Worm (Caenorhabditis elegans) whole organism, young adult: Measurements from ENCODE around the gene let-99.

ENCODE experiments used
- B0019.2 ChIP-seq: fragments of 200-800 bp; sonication (Bioruptor generic); conservative IDR thresholded peaks from 2 replicates; pipeline ENCODE4 v1.3.6; 2022; ENCODE audit warnings: missing genetic modification reagents, missing genetic modification characterization, missing compliant biosample characterization
- B0336.3 ChIP-seq: fragments of 200-800 bp; sonication (Bioruptor generic); IDR thresholded peaks from 2 replicates; pipeline ENCODE4 v1.3.6; 2022; ENCODE audit warnings: missing genetic modification characterization, missing compliant biosample characterization
- F33H1.4 ChIP-seq: fragments of 200-800 bp; sonication (Bioruptor generic); IDR thresholded peaks from 2 replicates; pipeline ENCODE4 v1.3.6; 2022; ENCODE audit warnings: missing genetic modification reagents, missing genetic modification characterization, missing compliant biosample characterization
- K11D2.4 ChIP-seq: fragments of 200-800 bp; sonication (Bioruptor generic); IDR thresholded peaks from 2 replicates; pipeline ENCODE4 v1.3.6; 2022; ENCODE audit warnings: missing genetic modification reagents, missing genetic modification characterization, missing compliant biosample characterization
- T26A5.8 ChIP-seq: sonication (generic microtip); optimal IDR thresholded peaks from 2 replicates; lab custom pipeline; 2016; ENCODE audit warnings: missing genetic modification characterization, missing compliant biosample characterization
- Y56A3A.18 ChIP-seq: fragments of 200-800 bp; sonication (Bioruptor generic); IDR thresholded peaks from 2 replicates; pipeline ENCODE4 v1.3.6; 2022; ENCODE audit warnings: missing genetic modification reagents, missing genetic modification characterization, missing compliant biosample characterization
- Y95B8A.8 ChIP-seq: fragments of 200-800 bp; sonication (Bioruptor generic); IDR thresholded peaks from 2 replicates; pipeline ENCODE4 v1.3.6; 2022; ENCODE audit warnings: missing genetic modification reagents, missing genetic modification characterization, missing compliant biosample characterization
- aptf-2 ChIP-seq: fragments of 200-800 bp; sonication (Bioruptor generic); conservative IDR thresholded peaks from 2 replicates; pipeline ENCODE4 v1.3.6; 2022; ENCODE audit warnings: missing genetic modification reagents, missing genetic modification characterization, missing compliant biosample characterization
- atf-7 ChIP-seq: sonication (generic microtip); optimal IDR thresholded peaks from 2 replicates; lab custom pipeline; 2017; ENCODE audit warnings: mild to moderate bottlenecking, missing genetic modification characterization, missing compliant biosample characterization
- athp-1 ChIP-seq: sonication (generic microtip); optimal IDR thresholded peaks from 2 replicates; lab custom pipeline; 2017; ENCODE audit warnings: mild to moderate bottlenecking, missing genetic modification characterization, missing compliant biosample characterization
- attf-5 ChIP-seq: fragments of 200-800 bp; sonication (Bioruptor generic); optimal IDR thresholded peaks from 2 replicates; lab custom pipeline; 2018; ENCODE audit warnings: mild to moderate bottlenecking, missing genetic modification characterization, missing compliant biosample characterization
- cebp-2 ChIP-seq: fragments of 200-800 bp; sonication (Bioruptor generic); IDR thresholded peaks from 2 replicates; pipeline ENCODE4 v1.3.6; 2022; ENCODE audit warnings: missing genetic modification characterization, missing compliant biosample characterization
- chd-7 ChIP-seq: sonication (generic microtip); optimal IDR thresholded peaks from 2 replicates; lab custom pipeline; 2016; ENCODE audit warnings: mild to moderate bottlenecking, missing genetic modification characterization, moderate library complexity, missing compliant biosample characterization
- dox-1 ChIP-seq: fragments of 200-800 bp; sonication (Bioruptor generic); IDR thresholded peaks from 2 replicates; pipeline ENCODE4 v1.3.6; 2022; ENCODE audit warnings: missing genetic modification reagents, missing genetic modification characterization, missing compliant biosample characterization
- efl-1 ChIP-seq: fragments of 150-350 bp; optimal IDR thresholded peaks from 2 replicates; lab custom pipeline; 2014; ENCODE audit warnings: missing biosample characterization, missing genetic modification reagents, missing genetic modification characterization
- egl-18 ChIP-seq: fragments of 200-800 bp; sonication (Bioruptor generic); IDR thresholded peaks from 2 replicates; pipeline ENCODE4 v1.3.6; 2022; ENCODE audit warnings: missing genetic modification reagents, missing genetic modification characterization, missing compliant biosample characterization
- ets-4 ChIP-seq: fragments of 200-800 bp; sonication (Bioruptor generic); optimal IDR thresholded peaks from 2 replicates; lab custom pipeline; 2018; ENCODE audit warnings: mild to moderate bottlenecking, missing genetic modification characterization, missing compliant biosample characterization
- hmg-1.2 ChIP-seq: fragments of 200-800 bp; sonication (Bioruptor generic); IDR thresholded peaks from 2 replicates; pipeline ENCODE4 v1.3.6; 2022; ENCODE audit warnings: missing genetic modification reagents, missing genetic modification characterization, missing compliant biosample characterization
- hsf-1 ChIP-seq: fragments of 200-800 bp; sonication (Bioruptor generic); IDR thresholded peaks from 2 replicates; pipeline ENCODE4 v1.3.6; 2022; ENCODE audit warnings: missing genetic modification reagents, missing genetic modification characterization, missing compliant biosample characterization
- lag-1 ChIP-seq: fragments of 200-800 bp; sonication (Bioruptor generic); IDR thresholded peaks from 2 replicates; pipeline ENCODE4 v1.3.6; 2022; ENCODE audit warnings: missing genetic modification reagents, missing genetic modification characterization, missing compliant biosample characterization
- let-607 ChIP-seq, 2 experiments: fragments of 200-800 bp in 1 of 2; sonication (Bioruptor generic) in 1 of 2; sonication (generic microtip) in 1 of 2; optimal IDR thresholded peaks; 2 replicates each; lab custom pipeline; 2016 to 2018; ENCODE audit warnings: mild to moderate bottlenecking in 2 of 2, missing compliant biosample characterization in 2 of 2, missing genetic modification characterization in 2 of 2, moderate library complexity in 2 of 2, missing genotype in 1 of 2
- madf-6 ChIP-seq: fragments of 200-800 bp; sonication (Bioruptor generic); IDR thresholded peaks from 2 replicates; pipeline ENCODE4 v1.3.6; 2022; ENCODE audit warnings: missing genetic modification reagents, missing genetic modification characterization, missing compliant biosample characterization
- mes-4 ChIP-seq: sonication (generic microtip); optimal IDR thresholded peaks from 2 replicates; lab custom pipeline; 2016; ENCODE audit warnings: missing genotype, missing genetic modification characterization, missing compliant biosample characterization
- nfyb-1 ChIP-seq: fragments of 200-800 bp; sonication (Bioruptor generic); IDR thresholded peaks from 2 replicates; pipeline ENCODE4 v1.3.6; 2022; ENCODE audit warnings: missing genetic modification reagents, missing genetic modification characterization, missing compliant biosample characterization
- pha-4 ChIP-seq: fragments of 150-350 bp; sonication (generic microtip); optimal IDR thresholded peaks from 2 replicates; lab custom pipeline; 2014; ENCODE audit warnings: missing biosample characterization, missing genetic modification reagents, missing genetic modification characterization
- rpc-1 ChIP-seq, 2 experiments: fragments of 150-350 bp in 1 of 2; sonication (generic microtip) in 1 of 2; optimal IDR thresholded peaks; 2 replicates each; lab custom pipeline; 2014 to 2018; ENCODE audit warnings: missing biosample characterization in 1 of 2, missing genetic modification characterization in 1 of 2, missing genetic modification reagents in 1 of 2, missing genotype in 1 of 2
- somi-1 ChIP-seq: fragments of 200-800 bp; sonication (Bioruptor generic); optimal IDR thresholded peaks from 2 replicates; lab custom pipeline; 2018; ENCODE audit warnings: mild to moderate bottlenecking, missing genetic modification characterization, missing compliant biosample characterization
- sptf-2 ChIP-seq: fragments of 200-800 bp; sonication (Bioruptor generic); optimal IDR thresholded peaks from 2 replicates; lab custom pipeline; 2018; ENCODE audit warnings: mild to moderate bottlenecking, missing genetic modification characterization, missing compliant biosample characterization
- tbp1 ChIP-seq: fragments of 200-800 bp; sonication (Bioruptor generic); optimal IDR thresholded peaks from 2 replicates; lab custom pipeline; 2018; ENCODE audit warnings: mild to moderate bottlenecking, missing genetic modification characterization, missing compliant biosample characterization
- unc-130 ChIP-seq: sonication (generic microtip); optimal IDR thresholded peaks from 2 replicates; lab custom pipeline; 2016; ENCODE audit warnings: missing genetic modification reagents, missing genetic modification characterization, missing compliant biosample characterization
- xnd-1 ChIP-seq: sonication (generic microtip); optimal IDR thresholded peaks from 2 replicates; lab custom pipeline; 2016; ENCODE audit warnings: missing genotype, missing genetic modification reagents, missing genetic modification characterization, missing compliant biosample characterization
- zim-3 ChIP-seq: sonication (generic microtip); optimal IDR thresholded peaks from 2 replicates; lab custom pipeline; 2017; ENCODE audit warnings: mild to moderate bottlenecking, missing genetic modification characterization, moderate library complexity, missing compliant biosample characterization
- ztf-18 ChIP-seq: sonication (generic microtip); optimal IDR thresholded peaks from 2 replicates; lab custom pipeline; 2016; ENCODE audit warnings: missing genotype, mild to moderate bottlenecking, missing genetic modification characterization, missing compliant biosample characterization
- ztf-3 ChIP-seq: fragments of 200-800 bp; sonication (Bioruptor generic); optimal IDR thresholded peaks from 2 replicates; lab custom pipeline; 2018; ENCODE audit warnings: mild to moderate bottlenecking, missing genetic modification characterization, missing compliant biosample characterization

let-99 gene

DNA sequence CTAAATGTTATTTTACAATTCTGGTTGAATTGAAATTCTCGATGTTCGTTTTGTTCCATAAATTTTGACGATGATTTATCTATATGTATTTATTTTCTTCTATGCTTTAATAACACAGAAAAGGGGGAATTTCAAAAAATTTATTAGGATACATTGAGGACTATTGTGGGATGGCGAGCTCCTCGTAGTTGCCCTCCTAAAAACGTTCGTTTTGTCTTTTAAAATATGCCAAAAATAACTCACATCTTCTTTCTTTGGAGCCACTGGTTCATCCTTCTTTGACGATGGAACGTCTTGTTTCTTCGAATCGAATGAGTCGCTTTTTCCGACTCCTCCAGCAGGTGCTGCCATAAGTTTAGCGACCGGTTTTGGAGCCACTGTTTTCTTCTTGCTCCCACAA lies 2.9 kb downstream of the let-99 start (continued):
- TF ChIP-seq rpc-1 (optimal IDR thresholded peaks at IDR 0.05; lab: Kevin White, UChicago): no peak
- no peak for TF ChIP-seq rpc-1 (tag; optimal IDR thresholded peaks at IDR 0.05; lab: Kevin White, UChicago)
- TF ChIP-seq lag-1 (GFP tag; lab: Robert Waterston, UW): no peak
- TF ChIP-seq mes-4: peak; percentile 30
- TF ChIP-seq sptf-2 (GFP tag; lab: Kevin White, UChicago): no peak
- TF ChIP-seq hsf-1: peak; percentile 62
- peak; percentile 45 for TF ChIP-seq athp-1 (tag; lab: Kevin White, UChicago)
- 0 out of 2 replicates have a peak, but pooled peaks have one; percentile 47 for TF ChIP-seq Y56A3A.18
- peak; percentile 65 for TF ChIP-seq madf-6 (GFP tag; lab: Robert Waterston, UW)
- TF ChIP-seq pha-4 (tag; lab: Kevin White, UChicago): no peak

DNA sequence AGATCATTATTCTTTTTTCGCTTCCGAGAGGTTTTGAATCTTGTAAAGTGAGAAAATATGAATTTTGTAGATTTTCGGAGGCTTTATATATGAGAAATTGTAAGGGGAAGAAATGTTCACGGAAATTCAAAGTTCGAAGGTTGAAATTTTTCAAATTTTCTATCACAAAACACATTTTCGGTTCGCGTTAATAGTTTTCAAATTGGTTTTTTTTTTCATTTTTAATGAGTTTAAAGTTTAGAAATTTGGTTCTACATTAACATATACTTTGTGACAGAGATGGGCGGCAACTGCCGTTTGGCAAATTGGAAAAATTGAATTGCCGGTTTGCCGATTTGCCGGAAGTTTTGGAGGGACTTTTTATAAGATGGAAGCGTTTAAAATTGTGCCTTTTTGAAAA lies 3.4 kb downstream of the let-99 start, which contains the start of gene K08E7.4:
Gene K08E7.4, minus strand, starts transcription at position 101 of the 400 bp plus-strand sequence.
- no peak for TF ChIP-seq aptf-2 (GFP tag; lab: Robert Waterston, UW)
- no peak for TF ChIP-seq attf-5
- no peak for TF ChIP-seq xnd-1 (tag; lab: Kevin White, UChicago)
- TF ChIP-seq B0019.2 (GFP tag; lab: Robert Waterston, UW): no peak
- TF ChIP-seq ztf-3 (GFP tag; lab: Kevin White, UChicago): no peak
- no peak for TF ChIP-seq chd-7 (tag; lab: Kevin White, UChicago)

DNA sequence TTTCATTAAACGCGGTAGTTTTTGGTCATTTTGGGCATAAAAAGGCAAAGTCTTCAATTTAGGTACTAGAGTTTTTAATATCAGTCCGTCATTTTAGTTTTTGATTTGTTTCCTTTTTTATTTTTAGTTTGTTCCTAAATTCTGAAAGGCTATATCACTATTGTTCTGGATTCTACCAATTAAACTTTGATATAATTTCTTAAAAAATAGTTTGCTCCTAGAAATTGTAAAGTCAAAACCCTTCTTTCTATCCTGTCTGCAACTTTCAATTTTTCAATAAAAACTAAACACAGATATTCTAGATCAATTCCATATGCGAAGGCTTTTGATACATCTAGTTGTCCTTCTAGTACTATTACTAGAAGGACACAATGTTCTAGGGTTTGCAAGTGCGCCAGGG lies 5.4 kb downstream of the let-99 start, which contains the start of gene K08E7.5:
Gene K08E7.5, plus strand, starts transcription at position 301 of the 400 bp plus-strand sequence.
- no peak for TF ChIP-seq Y56A3A.18
- TF ChIP-seq egl-18 (GFP tag; lab: Robert Waterston, UW): no peak
- TF ChIP-seq hmg-1.2 (GFP tag; lab: Robert Waterston, UW): no peak
- no peak for TF ChIP-seq F33H1.4 (GFP tag; lab: Robert Waterston, UW)
- no peak for TF ChIP-seq dox-1 (GFP tag; lab: Robert Waterston, UW)
- TF ChIP-seq somi-1 (GFP tag; lab: Kevin White, UChicago): no peak
- no peak for TF ChIP-seq let-607 (tag; optimal IDR thresholded peaks at IDR 0.05; lab: Kevin White, UChicago)
- TF ChIP-seq, all 124 proteins: peak for 0

DNA sequence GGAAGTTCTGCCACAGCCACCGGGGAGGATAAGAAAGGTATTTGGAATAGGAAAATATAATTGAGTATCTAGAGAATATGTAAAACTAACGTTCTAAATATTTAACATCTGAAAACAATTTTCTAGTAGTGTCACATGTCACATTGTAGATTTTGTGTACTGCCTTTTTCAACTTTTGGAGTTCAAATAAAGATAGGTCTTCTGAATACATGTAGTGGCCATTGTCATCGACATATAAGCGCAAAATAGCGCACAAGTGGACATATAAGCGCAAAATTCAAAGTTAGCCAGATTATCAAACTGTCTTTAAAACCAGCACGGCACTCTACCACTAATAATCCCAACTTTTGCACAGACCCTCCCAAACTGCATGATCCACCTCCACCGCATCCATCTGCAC lies 6.6 kb downstream of the let-99 start:
- TF ChIP-seq tbp1 (GFP tag; lab: Kevin White, UChicago) (no peak), zim-3 (tag; lab: Kevin White, UChicago) (no peak), cebp-2 (GFP tag; lab: Robert Waterston, UW) (no peak), somi-1 (GFP tag; lab: Kevin White, UChicago) (no peak), atf-7 (tag; lab: Kevin White, UChicago) (no peak), K11D2.4 (GFP tag; lab: Robert Waterston, UW) (no peak), F33H1.4 (GFP tag; lab: Robert Waterston, UW) (no peak), xnd-1 (tag; lab: Kevin White, UChicago) (no peak), B0019.2 (GFP tag; lab: Robert Waterston, UW) (no peak), rpc-1 (optimal IDR thresholded peaks at IDR 0.05; lab: Kevin White, UChicago) (no peak), rpc-1 (tag; optimal IDR thresholded peaks at IDR 0.05; lab: Kevin White, UChicago) (no peak), Y95B8A.8 (no peak), unc-130 (GFP tag; lab: Kevin White, UChicago) (no peak), nfyb-1 (GFP tag; lab: Robert Waterston, UW) (no peak), efl-1 (GFP tag; lab: Kevin White, UChicago) (no peak), ets-4 (GFP tag; lab: Kevin White, UChicago) (no peak), ztf-18 (tag; lab: Kevin White, UChicago) (no peak), B0336.3 (GFP tag; lab: Robert Waterston, UW) (no peak), T26A5.8 (tag; lab: Kevin White, UChicago) (no peak)
- TF ChIP-seq, all 124 proteins: peak for 0
